Fruit fly (Drosophila melanogaster): ENCODE data around the gene MtnA.
A peak's percentile ranks its signal among the peaks of the same experiment; 100 is the strongest.

The MtnA gene

DNA sequence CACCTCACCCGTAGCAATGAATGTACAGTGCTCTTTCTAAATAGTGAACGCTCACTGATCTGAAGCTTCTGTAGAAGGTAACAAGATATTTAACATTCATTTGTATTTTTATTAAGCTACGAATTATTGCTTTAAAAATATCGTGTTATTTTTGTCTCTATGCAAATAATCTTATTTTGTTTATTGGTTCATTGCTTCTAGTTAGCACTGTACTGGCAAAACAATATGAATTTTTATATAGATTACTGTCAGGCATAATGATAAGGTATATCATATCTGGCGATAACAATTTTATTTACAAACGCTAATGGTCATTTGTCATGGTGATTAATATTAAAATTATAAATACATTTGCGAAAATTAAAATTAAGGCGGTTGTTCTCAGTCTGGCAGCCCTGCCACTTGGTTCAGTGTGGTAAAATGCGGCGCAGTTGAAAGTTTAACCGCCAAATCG is 12.6 kb downstream of the MtnA start, which contains the start of gene CG9471 (continued):
- TF ChIP-seq Smox (GFP tag; optimal IDR thresholded peaks at IDR 0.05): peak; percentile 96
- peak; percentile 99 for TF ChIP-seq topi (GFP tag; optimal IDR thresholded peaks at IDR 0.05)
- peak; percentile 87 for TF ChIP-seq CG6808 (GFP tag; optimal IDR thresholded peaks at IDR 0.05)
- TF ChIP-seq Sox14 (GFP tag; optimal IDR thresholded peaks at IDR 0.05): peak; percentile 97
- TF ChIP-seq Hr4 (GFP tag; optimal IDR thresholded peaks at IDR 0.05): peak; percentile 96
- TF ChIP-seq esn (GFP tag; optimal IDR thresholded peaks at IDR 0.05): peak; percentile 98
- peak; percentile 90 for TF ChIP-seq CG6276 (GFP tag; optimal IDR thresholded peaks at IDR 0.05)
- peak; percentile 97 for TF ChIP-seq Sox102F (GFP tag; optimal IDR thresholded peaks at IDR 0.05)
- peak; percentile 91 for TF ChIP-seq Sox15 (GFP tag; optimal IDR thresholded peaks at IDR 0.05)
- peak; percentile 96 for TF ChIP-seq lz (GFP tag; optimal IDR thresholded peaks at IDR 0.05)
- TF ChIP-seq OdsH (GFP tag; optimal IDR thresholded peaks at IDR 0.05): peak; percentile 97
- peak; percentile 97 for TF ChIP-seq Hr39 (GFP tag; optimal IDR thresholded peaks at IDR 0.05)
- peak; percentile 95 for TF ChIP-seq achi (GFP tag; optimal IDR thresholded peaks at IDR 0.05)
- TF ChIP-seq CG1621 (tag; optimal IDR thresholded peaks at IDR 0.05): peak; percentile 90
- TF ChIP-seq CG10631 (GFP tag; optimal IDR thresholded peaks at IDR 0.05): peak; percentile 96
- peak; percentile 94 for TF ChIP-seq CG7368 (GFP tag; optimal IDR thresholded peaks at IDR 0.05)
- TF ChIP-seq CG6854 (GFP tag; optimal IDR thresholded peaks at IDR 0.05): peak; percentile 87
- peak; percentile 92 for TF ChIP-seq CG11902 (GFP tag; optimal IDR thresholded peaks at IDR 0.05)
- TF ChIP-seq Hr38 (GFP tag; optimal IDR thresholded peaks at IDR 0.05): peak; percentile 31
- TF ChIP-seq CG15336 (GFP tag; IDR thresholded peaks at IDR 0.05): peak; percentile 96
- peak; percentile 96 for TF ChIP-seq CG8632 (GFP tag; optimal IDR thresholded peaks at IDR 0.05)
- TF ChIP-seq Eip75B (GFP tag; optimal IDR thresholded peaks at IDR 0.05): peak; percentile 95
- TF ChIP-seq Met (GFP tag; optimal IDR thresholded peaks at IDR 0.05): peak; percentile 97
- TF ChIP-seq Blimp-1 (GFP tag; optimal IDR thresholded peaks at IDR 0.05): peak; percentile 81
- peak; percentile 89 for TF ChIP-seq CG3032 (tag; optimal IDR thresholded peaks at IDR 0.05)
- peak; percentile 99 for TF ChIP-seq svp (GFP tag)
- TF ChIP-seq Eip78C (GFP tag): peak; percentile 99
- peak; percentile 91 for TF ChIP-seq CG8319 (GFP tag; optimal IDR thresholded peaks at IDR 0.05)
- TF ChIP-seq CG4318 (GFP tag; optimal IDR thresholded peaks at IDR 0.05): no peak

DNA sequence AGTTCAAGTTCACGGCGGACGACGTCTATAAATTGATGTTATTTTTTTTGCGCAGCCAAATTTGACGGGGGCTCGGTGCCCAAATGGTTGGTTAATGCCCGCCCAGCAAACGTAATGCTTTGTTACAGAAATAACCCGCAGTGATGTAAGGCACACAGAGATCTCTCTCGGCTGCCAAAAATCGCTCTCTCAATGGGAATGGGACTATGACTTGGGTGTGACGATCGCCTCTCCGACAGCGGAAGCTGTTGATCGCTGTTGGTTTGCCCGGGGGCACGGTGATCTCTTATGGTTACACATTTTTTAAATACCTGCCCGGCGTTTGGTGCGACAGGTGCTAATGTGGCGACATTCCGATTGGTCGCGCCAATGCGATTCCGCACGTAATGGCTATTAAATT is 14.0 kb downstream of the MtnA start:
- peak; percentile 63 for TF ChIP-seq vri (GFP tag; optimal IDR thresholded peaks at IDR 0.05)
- no peak for TF ChIP-seq fd59A (GFP tag; optimal IDR thresholded peaks at IDR 0.05)

DNA sequence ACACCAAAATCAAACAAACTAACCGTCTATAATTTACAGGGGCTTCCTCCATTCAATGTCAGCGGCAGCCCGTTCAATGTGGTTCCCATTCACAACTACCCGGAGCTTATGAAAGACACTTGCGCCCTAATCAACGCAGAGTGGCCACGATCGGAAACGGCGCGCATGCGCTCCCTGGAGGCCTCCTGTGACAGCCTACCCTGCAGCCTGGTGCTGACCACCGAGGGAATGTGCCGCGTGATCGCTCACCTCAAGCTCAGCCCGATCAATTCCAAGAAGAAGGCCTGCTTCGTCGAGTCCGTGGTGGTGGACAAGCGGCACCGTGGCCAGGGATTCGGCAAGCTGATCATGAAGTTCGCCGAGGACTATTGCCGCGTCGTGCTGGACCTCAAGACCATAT is 15.3 kb downstream of the MtnA start, which contains the start of gene MED6:
TSS of gene MED6 (minus strand) at position 101 of the 400 bp plus-strand sequence.
- TF ChIP-seq CG8119 (GFP tag; IDR thresholded peaks at IDR 0.05): no peak
- TF ChIP-seq CG8319 (GFP tag; optimal IDR thresholded peaks at IDR 0.05): no peak
- no peak for TF ChIP-seq dsx (GFP tag; optimal IDR thresholded peaks at IDR 0.05; ENCODE audit: poor library complexity, severe bottlenecking)
- TF ChIP-seq CG10669 (GFP tag; optimal IDR thresholded peaks at IDR 0.05): no peak
- no peak for TF ChIP-seq CG10631 (GFP tag; optimal IDR thresholded peaks at IDR 0.05)
- TF ChIP-seq acj6 (GFP tag; optimal IDR thresholded peaks at IDR 0.05): no peak
- TF ChIP-seq net (GFP tag; optimal IDR thresholded peaks at IDR 0.05): no peak
- no peak for TF ChIP-seq Eip75B (GFP tag; optimal IDR thresholded peaks at IDR 0.05)
- TF ChIP-seq CG6854 (GFP tag; optimal IDR thresholded peaks at IDR 0.05): no peak
- no peak for TF ChIP-seq dac (GFP tag; optimal IDR thresholded peaks at IDR 0.05)
- no peak for TF ChIP-seq fd85E (GFP tag; optimal IDR thresholded peaks at IDR 0.05)
- TF ChIP-seq CG11762 (GFP tag; optimal IDR thresholded peaks at IDR 0.05; ENCODE audit: insufficient read depth): no peak
- no peak for TF ChIP-seq Ets96B (tag; optimal IDR thresholded peaks at IDR 0.05)

Measured in whole organism, prepupa.